Fruit fly (Drosophila melanogaster): ENCODE measurements around the gene CG7548.

CG7548 gene

dm6 chr3L:7530461-7531338 lies 24.7 kb upstream of the CG7548 start:
- TF ChIP-seq Sp1 (GFP tag; optimal IDR thresholded peaks at IDR 0.05) (no peak), Hr83 (GFP tag; optimal IDR thresholded peaks at IDR 0.05; ENCODE audit: poor library complexity, severe bottlenecking) (peak; percentile 34), fru (GFP tag; optimal IDR thresholded peaks at IDR 0.05) (peak; percentile 73), CrebA (GFP tag; optimal IDR thresholded peaks at IDR 0.05; ENCODE audit: borderline replicate concordance) (peak; percentile 60), brk (GFP tag; optimal IDR thresholded peaks at IDR 0.05) (peak; percentile 54), Rel (GFP tag; optimal IDR thresholded peaks at IDR 0.05) (no peak), Rel (tag; optimal IDR thresholded peaks at IDR 0.05) (peak; percentile 17), Jra (GFP tag; optimal IDR thresholded peaks at IDR 0.05) (no peak), Mio (GFP tag; optimal IDR thresholded peaks at IDR 0.05) (no peak), tai (GFP tag; optimal IDR thresholded peaks at IDR 0.05) (peak; percentile 53), psq (GFP tag; optimal IDR thresholded peaks at IDR 0.05) (peak; percentile 4), h (GFP tag; optimal IDR thresholded peaks at IDR 0.05) (peak; percentile 44), rgr (GFP tag; optimal IDR thresholded peaks at IDR 0.05) (peak; percentile 48), br (GFP tag; optimal IDR thresholded peaks at IDR 0.05) (peak; percentile 41), Hnf4 (GFP tag; optimal IDR thresholded peaks at IDR 0.05) (peak; percentile 25), dl (GFP tag; optimal IDR thresholded peaks at IDR 0.05; ENCODE audit: insufficient read depth in 1 of 2, partially characterized antibody in 2 of 2) (no peak), sage (GFP tag; optimal IDR thresholded peaks at IDR 0.05) (no peak), foxo (GFP tag; optimal IDR thresholded peaks at IDR 0.05) (peak in 1 of 2 experiments; percentile 46)

- TF ChIP-seq Jra (GFP tag; optimal IDR thresholded peaks at IDR 0.05) (peak; percentile 91), ey (GFP tag; optimal IDR thresholded peaks at IDR 0.05) (peak; percentile 22), Rel (GFP tag; optimal IDR thresholded peaks at IDR 0.05) (no peak), Rel (tag; optimal IDR thresholded peaks at IDR 0.05) (peak; percentile 71), rgr (GFP tag; optimal IDR thresholded peaks at IDR 0.05) (peak; percentile 48), Dfd (GFP tag; optimal IDR thresholded peaks at IDR 0.05) (no peak), HLH106 (tag; optimal IDR thresholded peaks at IDR 0.05) (peak; percentile 21), br (GFP tag; optimal IDR thresholded peaks at IDR 0.05) (no peak), brk (GFP tag; optimal IDR thresholded peaks at IDR 0.05) (no peak), OdsH (GFP tag; optimal IDR thresholded peaks at IDR 0.05) (peak; percentile 47), psq (GFP tag; optimal IDR thresholded peaks at IDR 0.05) (no peak), foxo (GFP tag; optimal IDR thresholded peaks at IDR 0.05) (peak in 1 of 2 experiments; percentile 65), h (GFP tag; optimal IDR thresholded peaks at IDR 0.05) (peak; percentile 46)
These were observed 23.3 kb upstream of the CG7548 start for dm6 chr3L:7529081-7530021.

- TF ChIP-seq lola (GFP tag; optimal IDR thresholded peaks at IDR 0.05) (no peak), usp (GFP tag; optimal IDR thresholded peaks at IDR 0.05) (no peak), pan (optimal IDR thresholded peaks at IDR 0.05) (no peak), Jra (GFP tag; optimal IDR thresholded peaks at IDR 0.05) (no peak), Vsx2 (GFP tag; optimal IDR thresholded peaks at IDR 0.05; ENCODE audit: partially characterized antibody) (no peak), rgr (GFP tag; optimal IDR thresholded peaks at IDR 0.05) (no peak), Mio (GFP tag; optimal IDR thresholded peaks at IDR 0.05) (no peak), psq (GFP tag; optimal IDR thresholded peaks at IDR 0.05) (peak; percentile 40), CG9705 (GFP tag; optimal IDR thresholded peaks at IDR 0.05) (no peak), N (GFP tag; optimal IDR thresholded peaks at IDR 0.05) (no peak), woc (GFP tag; optimal IDR thresholded peaks at IDR 0.05) (no peak), OdsH (GFP tag; optimal IDR thresholded peaks at IDR 0.05) (no peak), dsf (GFP tag; optimal IDR thresholded peaks at IDR 0.05; ENCODE audit: borderline replicate concordance) (peak; percentile 12), brk (GFP tag; optimal IDR thresholded peaks at IDR 0.05) (peak; percentile 59), fru (GFP tag; optimal IDR thresholded peaks at IDR 0.05) (no peak), Rel (GFP tag; optimal IDR thresholded peaks at IDR 0.05) (no peak), Rel (tag; optimal IDR thresholded peaks at IDR 0.05) (no peak), Sp1 (GFP tag; optimal IDR thresholded peaks at IDR 0.05) (no peak), dl (GFP tag; optimal IDR thresholded peaks at IDR 0.05; ENCODE audit: insufficient read depth in 1 of 2, partially characterized antibody in 2 of 2) (no peak), tai (GFP tag; optimal IDR thresholded peaks at IDR 0.05) (peak; percentile 66), dmrt93B (GFP tag; optimal IDR thresholded peaks at IDR 0.05) (no peak), CG32264 (GFP tag; optimal IDR thresholded peaks at IDR 0.05) (no peak), Hnf4 (GFP tag; optimal IDR thresholded peaks at IDR 0.05) (no peak), ey (GFP tag; optimal IDR thresholded peaks at IDR 0.05) (no peak), sv (GFP tag; optimal IDR thresholded peaks at IDR 0.05) (no peak), jim (GFP tag; optimal IDR thresholded peaks at IDR 0.05) (no peak), Dfd (GFP tag; optimal IDR thresholded peaks at IDR 0.05) (peak; percentile 26), HLH106 (tag; optimal IDR thresholded peaks at IDR 0.05) (peak; percentile 42), Hr78 (GFP tag; optimal IDR thresholded peaks at IDR 0.05) (no peak), sage (GFP tag; optimal IDR thresholded peaks at IDR 0.05) (no peak), GATAd (GFP tag; optimal IDR thresholded peaks at IDR 0.05) (peak; percentile 56), Dif (GFP tag; optimal IDR thresholded peaks at IDR 0.05; ENCODE audit: partially characterized antibody) (no peak), br (GFP tag; optimal IDR thresholded peaks at IDR 0.05) (no peak)
These were observed 22.5 kb upstream of the CG7548 start, which contains the start of gene lqf for dm6 chr3L:7528380-7529080. Gene lqf, plus strand, starts transcription at chr3L:7528780.
